Fruit fly (Drosophila melanogaster) whole organism, wandering third instar larva: ENCODE results near the gene CG13605.
A peak's percentile ranks its signal among the peaks of the same experiment; 100 is the strongest.

Experiments
- Abd-B ChIP-seq: fragments of >200 bp; optimal IDR thresholded peaks from 2 replicates; lab custom pipeline; 2017; ENCODE audit warnings: missing biosample characterization, missing genetic modification characterization
- CG32264 ChIP-seq: fragments of 200-800 bp; sonication (Bioruptor generic); optimal IDR thresholded peaks from 2 replicates; lab custom pipeline; 2016; ENCODE audit warnings: missing biosample characterization, missing genetic modification characterization
- CG9705 ChIP-seq: fragments of 200-800 bp; sonication (Bioruptor generic); optimal IDR thresholded peaks from 2 replicates; lab custom pipeline; 2018; ENCODE audit warnings: missing biosample characterization, mild to moderate bottlenecking, missing genetic modification characterization
- CrebA ChIP-seq: fragments of 200-800 bp; sonication (Bioruptor generic); optimal IDR thresholded peaks from 2 replicates; lab custom pipeline; 2016; ENCODE audit warnings: missing biosample characterization, mild to moderate bottlenecking, missing genetic modification characterization, borderline replicate concordance
- Dfd ChIP-seq: fragments of >200 bp; optimal IDR thresholded peaks from 2 replicates; lab custom pipeline; 2017; ENCODE audit warnings: missing biosample characterization, missing genetic modification characterization
- Dif ChIP-seq: fragments of 200-275, 200-300 bp; sonication (Bioruptor generic); optimal IDR thresholded peaks from 2 replicates; lab custom pipeline; 2018; ENCODE audit warnings: missing biosample characterization, missing genetic modification characterization; ENCODE audit not compliant: partially characterized antibody
- GATAd ChIP-seq: sonication (Bioruptor generic); optimal IDR thresholded peaks from 2 replicates; lab custom pipeline; 2016; ENCODE audit warnings: missing biosample characterization, missing genetic modification characterization
- HLH106 ChIP-seq: fragments of 200-800 bp; optimal IDR thresholded peaks from 3 replicates; lab custom pipeline; 2019; ENCODE audit warnings: missing biosample characterization, mild to moderate bottlenecking, missing genetic modification characterization, moderate library complexity
- Hnf4 ChIP-seq: fragments of 200-800 bp; sonication (Bioruptor generic); optimal IDR thresholded peaks from 2 replicates; lab custom pipeline; 2016; ENCODE audit warnings: missing biosample characterization, mild to moderate bottlenecking, missing genetic modification characterization
- Hr78 ChIP-seq: fragments of >200 bp; optimal IDR thresholded peaks from 2 replicates; lab custom pipeline; 2017; ENCODE audit warnings: missing biosample characterization, missing genetic modification characterization
- Hr83 ChIP-seq: fragments of 200-300 bp; sonication (Bioruptor generic); optimal IDR thresholded peaks from 2 replicates; lab custom pipeline; 2016; ENCODE audit warnings: missing biosample characterization, mild to moderate bottlenecking, missing genetic modification characterization, moderate library complexity; ENCODE audit not compliant: poor library complexity, severe bottlenecking
- Jra ChIP-seq: sonication (Bioruptor generic); optimal IDR thresholded peaks from 2 replicates; lab custom pipeline; 2016; ENCODE audit warnings: missing biosample characterization, missing genetic modification characterization
- Mio ChIP-seq: sonication (Bioruptor generic); optimal IDR thresholded peaks from 2 replicates; lab custom pipeline; 2016; ENCODE audit warnings: missing biosample characterization, missing genetic modification characterization
- Myc ChIP-seq: fragments of >200 bp; optimal IDR thresholded peaks from 2 replicates; lab custom pipeline; 2017
- N ChIP-seq: fragments of >200 bp; optimal IDR thresholded peaks from 2 replicates; lab custom pipeline; 2018; ENCODE audit warnings: missing biosample characterization, missing external identifiers, missing genetic modification characterization
- OdsH ChIP-seq: fragments of 200-800 bp; sonication (Bioruptor generic); optimal IDR thresholded peaks from 2 replicates; lab custom pipeline; 2016; ENCODE audit warnings: missing biosample characterization, mild to moderate bottlenecking, missing genetic modification characterization
- Rel ChIP-seq, 2 experiments: fragments of 200-800 bp; sonication (Bioruptor generic) in 1 of 2; optimal IDR thresholded peaks; 2 replicates in 1 of 2; 3 replicates in 1 of 2; lab custom pipeline; 2016 to 2019; ENCODE audit warnings: mild to moderate bottlenecking in 2 of 2, missing biosample characterization in 2 of 2, missing genetic modification characterization in 2 of 2, moderate library complexity in 1 of 2
- Sp1 ChIP-seq: fragments of 200-800 bp; sonication (Bioruptor generic); optimal IDR thresholded peaks from 3 replicates; lab custom pipeline; 2019; ENCODE audit warnings: missing biosample characterization, mild to moderate bottlenecking, missing genetic modification characterization, moderate library complexity
- Vsx2 ChIP-seq: fragments of 200-300, 225-300 bp; sonication (Bioruptor generic); optimal IDR thresholded peaks from 2 replicates; lab custom pipeline; 2018; ENCODE audit warnings: missing biosample characterization, missing genetic modification characterization; ENCODE audit not compliant: partially characterized antibody
- br ChIP-seq: fragments of 200-800 bp; sonication (Bioruptor generic); optimal IDR thresholded peaks from 2 replicates; lab custom pipeline; 2016; ENCODE audit warnings: missing biosample characterization, missing genetic modification characterization
- brk ChIP-seq: fragments of 200-800 bp; sonication (Bioruptor generic); optimal IDR thresholded peaks from 2 replicates; lab custom pipeline; 2016; ENCODE audit warnings: missing biosample characterization, mild to moderate bottlenecking, missing genetic modification characterization
- dl ChIP-seq, 2 experiments: fragments of 175-275, 200-275 bp in 1 of 2; fragments of 200-275 bp in 1 of 2; sonication (Bioruptor generic); optimal IDR thresholded peaks; lab custom pipeline; 2018; ENCODE audit warnings: mild to moderate bottlenecking in 2 of 2, missing biosample characterization in 2 of 2, missing genetic modification characterization in 2 of 2, moderate library complexity in 2 of 2; ENCODE audit not compliant: partially characterized antibody in 2 of 2, insufficient read depth in 1 of 2
- dmrt93B ChIP-seq: fragments of 200-800 bp; sonication (Bioruptor generic); optimal IDR thresholded peaks from 2 replicates; lab custom pipeline; 2018; ENCODE audit warnings: missing biosample characterization, mild to moderate bottlenecking, missing genetic modification characterization
- dsf ChIP-seq: sonication (Bioruptor generic); optimal IDR thresholded peaks from 2 replicates; lab custom pipeline; 2016; ENCODE audit warnings: missing biosample characterization, missing genetic modification characterization, borderline replicate concordance
- ey ChIP-seq: fragments of 200-800 bp; sonication (Bioruptor generic); optimal IDR thresholded peaks from 2 replicates; lab custom pipeline; 2016; ENCODE audit warnings: missing biosample characterization, missing genetic modification characterization
- foxo ChIP-seq, 2 experiments: fragments of 200-800 bp; sonication (Bioruptor generic); optimal IDR thresholded peaks; 2 replicates in 1 of 2; 3 replicates in 1 of 2; lab custom pipeline; 2016 to 2017; ENCODE audit warnings: missing biosample characterization in 2 of 2, missing genetic modification characterization in 2 of 2
- fru ChIP-seq: fragments of 200-800 bp; sonication (Bioruptor generic); optimal IDR thresholded peaks from 3 replicates; lab custom pipeline; 2016; ENCODE audit warnings: missing biosample characterization, mild to moderate bottlenecking, missing genetic modification characterization
- h ChIP-seq: fragments of 200-800 bp; sonication (Bioruptor generic); optimal IDR thresholded peaks from 3 replicates; lab custom pipeline; 2016; ENCODE audit warnings: missing biosample characterization, mild to moderate bottlenecking, missing genetic modification characterization
- jim ChIP-seq: fragments of 175-275, 200-325 bp; sonication (Bioruptor generic); optimal IDR thresholded peaks from 2 replicates; lab custom pipeline; 2016; ENCODE audit warnings: missing biosample characterization, mild to moderate bottlenecking, missing genetic modification characterization
- lola ChIP-seq: fragments of >200 bp; optimal IDR thresholded peaks from 2 replicates; lab custom pipeline; 2017; ENCODE audit warnings: missing biosample characterization, missing genetic modification characterization
- pan ChIP-seq: fragments of >200 bp; optimal IDR thresholded peaks from 2 replicates; lab custom pipeline; 2017
- psq ChIP-seq: fragments of 200-800 bp; sonication (Bioruptor generic); optimal IDR thresholded peaks from 3 replicates; lab custom pipeline; 2017; ENCODE audit warnings: missing biosample characterization, mild to moderate bottlenecking, missing genetic modification characterization, moderate library complexity
- rgr ChIP-seq: fragments of 200-800 bp; sonication (Bioruptor generic); optimal IDR thresholded peaks from 3 replicates; lab custom pipeline; 2016; ENCODE audit warnings: missing biosample characterization, mild to moderate bottlenecking, missing genetic modification characterization
- sage ChIP-seq: fragments of 200-800 bp; sonication (Bioruptor generic); optimal IDR thresholded peaks from 2 replicates; lab custom pipeline; 2016; ENCODE audit warnings: missing biosample characterization, mild to moderate bottlenecking, missing genetic modification characterization
- sv ChIP-seq: fragments of 200-800 bp; sonication (Bioruptor generic); optimal IDR thresholded peaks from 3 replicates; lab custom pipeline; 2016; ENCODE audit warnings: missing biosample characterization, missing genetic modification characterization
- tai ChIP-seq: sonication (Bioruptor generic); optimal IDR thresholded peaks from 2 replicates; lab custom pipeline; 2016; ENCODE audit warnings: missing biosample characterization, missing genetic modification characterization
- usp ChIP-seq: fragments of >200 bp; optimal IDR thresholded peaks from 2 replicates; lab custom pipeline; 2017; ENCODE audit warnings: missing biosample characterization, missing genetic modification characterization
- woc ChIP-seq: sonication (Bioruptor generic); optimal IDR thresholded peaks from 2 replicates; lab custom pipeline; 2016; ENCODE audit warnings: missing biosample characterization, mild to moderate bottlenecking, missing genetic modification characterization

The CG13605 gene

DNA sequence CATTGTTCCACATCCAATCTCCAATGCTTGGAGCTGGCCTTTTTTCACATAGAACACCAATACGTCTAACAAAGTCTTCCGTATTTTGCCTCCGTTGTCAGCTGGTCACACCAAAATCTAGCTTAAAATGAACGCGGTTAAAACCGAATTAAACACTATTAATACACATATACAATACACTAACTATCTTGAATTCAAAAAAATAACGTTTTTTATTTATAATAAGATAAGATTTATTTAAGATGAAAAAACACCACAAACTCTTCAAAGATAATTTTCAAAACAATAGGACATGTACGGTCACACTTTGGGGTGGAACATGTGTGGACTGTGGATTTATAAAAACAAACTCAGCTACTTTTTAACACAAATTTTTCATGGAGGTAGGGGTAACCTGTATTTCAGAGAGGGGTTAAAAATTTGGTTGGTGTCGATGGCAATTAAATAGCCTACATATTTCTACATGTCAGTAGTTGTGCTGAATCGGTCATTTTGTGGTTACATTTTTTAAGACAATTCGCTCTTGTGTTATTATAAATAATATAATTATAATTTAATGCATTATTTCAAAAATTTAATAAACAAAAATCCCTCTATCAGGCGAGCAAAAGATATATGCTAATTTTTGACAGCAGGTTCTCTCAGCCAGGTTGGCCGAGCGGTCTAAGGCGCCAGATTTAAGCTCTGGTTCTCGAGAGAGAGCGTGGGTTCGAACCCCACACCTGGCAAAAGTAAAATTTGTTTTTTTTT lies at the start of gene CG13605:
CG13605 (minus strand) TSS at position 70 of the 750 bp plus-strand sequence.
- peak in 1 of 2 experiments; percentile 77 for TF ChIP-seq foxo (GFP tag; optimal IDR thresholded peaks at IDR 0.05; lab: Kevin White, UChicago)
- TF ChIP-seq CG32264 (GFP tag; lab: Kevin White, UChicago), result peak; percentile 34
- peak; percentile 49 for TF ChIP-seq Hnf4 (GFP tag; lab: Kevin White, UChicago)
- TF ChIP-seq Hr78 (GFP tag; lab: Kevin White, UChicago), result no peak
- peak; percentile 55 for TF ChIP-seq sv (GFP tag; lab: Kevin White, UChicago)
- TF ChIP-seq sage (GFP tag; lab: Kevin White, UChicago), result peak; percentile 69
- no peak for TF ChIP-seq N (GFP tag; lab: Kevin White, UChicago)
- peak; percentile 63 for TF ChIP-seq fru (GFP tag; lab: Kevin White, UChicago)
- TF ChIP-seq Sp1 (GFP tag; lab: Kevin White, UChicago), result peak; percentile 66
- no peak for TF ChIP-seq dl (GFP tag; optimal IDR thresholded peaks at IDR 0.05; lab: Kevin White, UChicago; ENCODE audit: insufficient read depth in 1 of 2, partially characterized antibody in 2 of 2)
- no peak for TF ChIP-seq CrebA (GFP tag; lab: Kevin White, UChicago)
- peak; percentile 37 for TF ChIP-seq Rel (GFP tag; optimal IDR thresholded peaks at IDR 0.05; lab: Kevin White, UChicago)
- TF ChIP-seq Rel (tag; optimal IDR thresholded peaks at IDR 0.05; lab: Kevin White, UChicago), result peak; percentile 6
- TF ChIP-seq Mio (GFP tag; lab: Kevin White, UChicago), result no peak
- no peak for TF ChIP-seq GATAd
- no peak for TF ChIP-seq dsf
- no peak for TF ChIP-seq CG9705 (GFP tag; lab: Kevin White, UChicago)
- peak; percentile 80 for TF ChIP-seq brk
- peak; percentile 69 for TF ChIP-seq h (GFP tag; lab: Kevin White, UChicago)
- no peak for TF ChIP-seq Vsx2 (GFP tag; lab: Kevin White, UChicago)
- peak; percentile 2 for TF ChIP-seq Hr83 (GFP tag; lab: Kevin White, UChicago)
- TF ChIP-seq pan (lab: Kevin White, UChicago), result no peak
- TF ChIP-seq Abd-B (GFP tag; lab: Kevin White, UChicago), result no peak
- TF ChIP-seq psq, result peak; percentile 58
- TF ChIP-seq Myc, result peak; percentile 60
- peak; percentile 50 for TF ChIP-seq OdsH
- no peak for TF ChIP-seq dmrt93B
- peak; percentile 44 for TF ChIP-seq ey (GFP tag; lab: Kevin White, UChicago)
- peak; percentile 16 for TF ChIP-seq Dif (GFP tag; lab: Kevin White, UChicago)
- TF ChIP-seq br (GFP tag; lab: Kevin White, UChicago), result peak; percentile 53
- TF ChIP-seq Dfd (GFP tag; lab: Kevin White, UChicago), result no peak
- TF ChIP-seq woc, result peak; percentile 56
- peak; percentile 67 for TF ChIP-seq HLH106 (tag; lab: Kevin White, UChicago)
- TF ChIP-seq Jra (GFP tag; lab: Kevin White, UChicago), result peak; percentile 16
- TF ChIP-seq jim (GFP tag; lab: Kevin White, UChicago), result no peak
- TF ChIP-seq rgr (GFP tag; lab: Kevin White, UChicago), result peak; percentile 59

DNA sequence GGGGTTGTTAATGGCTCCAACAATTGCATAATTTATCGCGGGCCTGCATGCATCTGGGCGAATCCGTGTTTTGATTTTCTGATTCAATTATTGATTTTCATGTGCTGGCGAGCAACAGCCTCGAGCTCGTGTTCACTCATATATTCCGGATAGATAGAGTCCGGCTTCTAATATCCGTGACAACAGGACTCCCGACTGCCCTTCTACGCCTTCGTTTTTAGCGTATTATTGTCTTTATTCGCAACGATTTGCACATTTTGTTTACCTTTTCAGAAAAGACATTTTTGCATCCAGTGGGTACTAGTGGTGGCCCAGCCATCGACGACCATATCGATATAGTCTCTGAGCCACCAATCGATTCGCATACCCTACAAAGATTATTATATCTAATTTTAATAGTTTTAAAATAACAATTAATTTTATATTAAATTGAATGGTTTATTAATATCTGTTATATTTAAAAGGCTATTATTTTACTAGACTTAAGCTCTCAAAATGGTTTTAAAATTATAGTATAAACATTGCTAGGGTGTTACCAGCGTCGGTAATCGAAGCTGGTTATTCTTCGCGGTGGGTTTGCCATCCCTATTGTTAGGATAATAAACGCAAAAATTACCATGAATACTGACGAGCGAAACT lies 49.1 kb upstream of the CG13605 start, which contains the start of the genes Myo95E and TBC1d7:
Myo95E (minus strand) TSS at position 326 of the 639 bp plus-strand sequence.
TBC1d7 (plus strand) TSS at position 555 of the 639 bp plus-strand sequence.
- TF ChIP-seq sv (GFP tag; lab: Kevin White, UChicago) (peak; percentile 48), Vsx2 (GFP tag; lab: Kevin White, UChicago) (no peak), pan (lab: Kevin White, UChicago) (no peak), Hnf4 (GFP tag; lab: Kevin White, UChicago) (peak; percentile 80), Hr83 (GFP tag; lab: Kevin White, UChicago) (no peak), OdsH (peak; percentile 83), CG32264 (GFP tag; lab: Kevin White, UChicago) (peak; percentile 46), fru (GFP tag; lab: Kevin White, UChicago) (no peak), h (GFP tag; lab: Kevin White, UChicago) (no peak), usp (GFP tag; lab: Kevin White, UChicago) (no peak), lola (GFP tag; lab: Kevin White, UChicago) (no peak), Jra (GFP tag; lab: Kevin White, UChicago) (peak; percentile 47), dsf (peak; percentile 39), Abd-B (GFP tag; lab: Kevin White, UChicago) (no peak), Mio (GFP tag; lab: Kevin White, UChicago) (no peak), woc (peak; percentile 74), sage (GFP tag; lab: Kevin White, UChicago) (no peak), tai (GFP tag; lab: Kevin White, UChicago) (no peak), Rel (GFP tag; optimal IDR thresholded peaks at IDR 0.05; lab: Kevin White, UChicago) (no peak), Rel (tag; optimal IDR thresholded peaks at IDR 0.05; lab: Kevin White, UChicago) (peak; percentile 71), br (GFP tag; lab: Kevin White, UChicago) (no peak), Sp1 (GFP tag; lab: Kevin White, UChicago) (peak; percentile 90), CG9705 (GFP tag; lab: Kevin White, UChicago) (peak; percentile 85), ey (GFP tag; lab: Kevin White, UChicago) (peak; percentile 58), foxo (GFP tag; optimal IDR thresholded peaks at IDR 0.05; lab: Kevin White, UChicago) (peak in 1 of 2 experiments; percentile 90), dmrt93B (peak; percentile 91), N (GFP tag; lab: Kevin White, UChicago) (no peak), Dfd (GFP tag; lab: Kevin White, UChicago) (no peak), rgr (GFP tag; lab: Kevin White, UChicago) (peak; percentile 89), brk (no peak), jim (GFP tag; lab: Kevin White, UChicago) (no peak), psq (peak; percentile 82), CrebA (GFP tag; lab: Kevin White, UChicago) (no peak), GATAd (no peak), Hr78 (GFP tag; lab: Kevin White, UChicago) (no peak), dl (GFP tag; optimal IDR thresholded peaks at IDR 0.05; lab: Kevin White, UChicago; ENCODE audit: insufficient read depth in 1 of 2, partially characterized antibody in 2 of 2) (no peak), Dif (GFP tag; lab: Kevin White, UChicago) (no peak), HLH106 (tag; lab: Kevin White, UChicago) (peak; percentile 96), Myc (no peak)
